Fruit fly (Drosophila melanogaster) Kc167 (cell line): ENCODE measurements around the gene CG12301.

Source experiments
- Myc ChIP-seq: fragments of >200 bp; optimal IDR thresholded peaks from 2 replicates; lab custom pipeline; 2017; ENCODE audit warnings: missing external identifiers
- insv ChIP-seq: fragments of >200 bp; optimal IDR thresholded peaks from 3 replicates; lab custom pipeline; 2018; ENCODE audit warnings: missing external identifiers

dm6 chr3L:15547187-15547790, 33.3 kb upstream of the CG12301 start:
- TF ChIP-seq insv (no peak), Myc (lab: Kevin White, UChicago) (no peak)
